Worm (Caenorhabditis elegans): Measurements from ENCODE around the gene Y46G5A.34.

Y46G5A.34 gene

ce11 chrII:12799364-12799763 lies 22.9 kb downstream of the Y46G5A.34 start:
- TF ChIP-seq pat-9 (tag; optimal IDR thresholded peaks at IDR 0.05) (no peak), K02D7.2 (tag; optimal IDR thresholded peaks at IDR 0.05) (no peak), ceh-2 (tag; optimal IDR thresholded peaks at IDR 0.05) (no peak), unc-55 (GFP tag; optimal IDR thresholded peaks at IDR 0.05) (no peak), Y22D7AL.16 (tag; optimal IDR thresholded peaks at IDR 0.05) (no peak), unc-42 (tag; optimal IDR thresholded peaks at IDR 0.05) (no peak), nhr-11 (tag; optimal IDR thresholded peaks at IDR 0.05) (no peak)

ce11 chrII:12799927-12800522 lies 23.5 kb downstream of the Y46G5A.34 start:
- TF ChIP-seq eyg-1 (tag; optimal IDR thresholded peaks at IDR 0.05) = no peak
- TF ChIP-seq nfya-1 (tag; optimal IDR thresholded peaks at IDR 0.05) = peak; percentile 2
- TF ChIP-seq rnt-1 (tag; optimal IDR thresholded peaks at IDR 0.05) = peak; percentile 24
- TF ChIP-seq C08G9.2 (tag; optimal IDR thresholded peaks at IDR 0.05) = no peak

ce11 chrII:12805161-12805560 lies 28.7 kb downstream of the Y46G5A.34 start, which contains the start of the genes Y46G5A.18 and Y46G5A.47:
Gene Y46G5A.18, minus strand, starts transcription at chrII:12805261.
Gene Y46G5A.47, minus strand, starts transcription at chrII:12805306.
- TF ChIP-seq elt-4 (tag; optimal IDR thresholded peaks at IDR 0.05) (no peak), pha-2 (tag; optimal IDR thresholded peaks at IDR 0.05) (no peak), ceh-48 (tag; optimal IDR thresholded peaks at IDR 0.05) (peak; percentile 64), pax-1 (tag; optimal IDR thresholded peaks at IDR 0.05) (no peak)

ce11 chrII:12805765-12806384 lies 29.4 kb downstream of the Y46G5A.34 start:
- TF ChIP-seq T23F11.4 (GFP tag; optimal IDR thresholded peaks at IDR 0.05) (no peak), sox-2 (GFP tag; IDR thresholded peaks at IDR 0.05) (peak; percentile 16; the same call in 1 of the 2 replicates), hlh-6 (tag; optimal IDR thresholded peaks at IDR 0.05) (peak; percentile 60), hlh-13 (GFP tag; optimal IDR thresholded peaks at IDR 0.05) (no peak), gmeb-2 (tag; optimal IDR thresholded peaks at IDR 0.05) (no peak), ref-2 (tag; optimal IDR thresholded peaks at IDR 0.05) (peak; percentile 51), pat-9 (tag; optimal IDR thresholded peaks at IDR 0.05) (no peak), ama-1 (optimal IDR thresholded peaks at IDR 0.05) (no peak), nfya-1 (tag; optimal IDR thresholded peaks at IDR 0.05) (peak; percentile 30), ceh-48 (tag; optimal IDR thresholded peaks at IDR 0.05) (no peak), ceh-14 (tag; optimal IDR thresholded peaks at IDR 0.05) (no peak), fkh-10 (GFP tag; optimal IDR thresholded peaks at IDR 0.05) (no peak), ceh-31 (tag; optimal IDR thresholded peaks at IDR 0.05) (peak; percentile 39), ceh-19 (GFP tag; optimal IDR thresholded peaks at IDR 0.05) (no peak), eyg-1 (tag; optimal IDR thresholded peaks at IDR 0.05) (no peak), fax-1 (tag; optimal IDR thresholded peaks at IDR 0.05) (no peak), fkh-6 (tag; optimal IDR thresholded peaks at IDR 0.05) (no peak), dmd-4 (tag; optimal IDR thresholded peaks at IDR 0.05; ENCODE audit: borderline replicate concordance) (no peak), ceh-34 (tag; optimal IDR thresholded peaks at IDR 0.05) (no peak), ttx-3 (tag; optimal IDR thresholded peaks at IDR 0.05) (no peak), che-1 (tag; optimal IDR thresholded peaks at IDR 0.05) (no peak), Y22D7AL.16 (tag; optimal IDR thresholded peaks at IDR 0.05) (no peak), pros-1 (tag; optimal IDR thresholded peaks at IDR 0.05) (no peak), pha-2 (tag; optimal IDR thresholded peaks at IDR 0.05) (no peak), hlh-8 (tag; optimal IDR thresholded peaks at IDR 0.05) (no peak), ceh-9 (tag; optimal IDR thresholded peaks at IDR 0.05) (no peak), npax-4 (tag; optimal IDR thresholded peaks at IDR 0.05) (no peak), sox-4 (tag; optimal IDR thresholded peaks at IDR 0.05) (no peak), zip-5 (tag; optimal IDR thresholded peaks at IDR 0.05) (no peak), ahr-1 (tag; optimal IDR thresholded peaks at IDR 0.05) (no peak), unc-42 (tag; optimal IDR thresholded peaks at IDR 0.05) (peak; percentile 10)
